Fruit fly (Drosophila melanogaster) whole organism, prepupa: ENCODE data around the gene RpL17.

ENCODE experiments used
- Blimp-1 ChIP-seq: fragments of 200-800 bp; sonication (Bioruptor generic); optimal IDR thresholded peaks from 3 replicates; lab custom pipeline; 2017; ENCODE audit warnings: missing biosample characterization, missing genetic modification characterization, mild to moderate bottlenecking, moderate library complexity, missing genetic modification reagents
- CG10669 ChIP-seq: fragments of 200-800 bp; sonication (Bioruptor generic); optimal IDR thresholded peaks from 3 replicates; lab custom pipeline; 2018; ENCODE audit warnings: missing biosample characterization, mild to moderate bottlenecking, missing genetic modification characterization, moderate library complexity
- CG11294 ChIP-seq: fragments of 200-800 bp; sonication (Bioruptor generic); IDR thresholded peaks from 2 replicates; pipeline ENCODE4 v1.3.6; 2022; ENCODE audit warnings: missing biosample characterization, missing genetic modification characterization
- CG11762 ChIP-seq: fragments of 200-800 bp; sonication (Bioruptor generic); optimal IDR thresholded peaks from 3 replicates; lab custom pipeline; 2016; ENCODE audit warnings: missing biosample characterization, missing genetic modification characterization; ENCODE audit not compliant: insufficient read depth
- CG11902 ChIP-seq: fragments of 200-800 bp; sonication (Bioruptor generic); optimal IDR thresholded peaks from 3 replicates; lab custom pipeline; 2016; ENCODE audit warnings: missing biosample characterization, missing genetic modification characterization
- CG15336 ChIP-seq: fragments of 200-800 bp; sonication (Bioruptor generic); IDR thresholded peaks from 2 replicates; pipeline ENCODE4 v1.3.6; 2022; ENCODE audit warnings: missing biosample characterization, missing genetic modification characterization
- CG1621 ChIP-seq: fragments of 200-800 bp; sonication (Bioruptor generic); optimal IDR thresholded peaks from 3 replicates; lab custom pipeline; 2018; ENCODE audit warnings: missing biosample characterization, mild to moderate bottlenecking, missing genetic modification characterization
- CG16779 ChIP-seq: fragments of 200-800 bp; sonication (Bioruptor generic); optimal IDR thresholded peaks from 3 replicates; lab custom pipeline; 2017; ENCODE audit warnings: missing biosample characterization, mild to moderate bottlenecking, missing genetic modification characterization
- CG3032 ChIP-seq: fragments of 200-800 bp; optimal IDR thresholded peaks from 2 replicates; lab custom pipeline; 2019; ENCODE audit warnings: missing biosample characterization, mild to moderate bottlenecking, missing genetic modification characterization, moderate library complexity
- CG31627 ChIP-seq: fragments of 200-800 bp; sonication (Bioruptor generic); optimal IDR thresholded peaks from 3 replicates; lab custom pipeline; 2016; ENCODE audit warnings: missing biosample characterization, missing genetic modification characterization
- CG3919 ChIP-seq: fragments of 200-800 bp; sonication (Bioruptor generic); optimal IDR thresholded peaks from 3 replicates; lab custom pipeline; 2016; ENCODE audit warnings: missing biosample characterization, missing genetic modification characterization
- CG6163 ChIP-seq: fragments of 200-800 bp; sonication (Bioruptor generic); IDR thresholded peaks from 3 replicates; pipeline ENCODE4 v1.3.6; 2022; ENCODE audit warnings: missing biosample characterization, missing genetic modification characterization
- CG6276 ChIP-seq: fragments of 200-800 bp; sonication (Bioruptor generic); optimal IDR thresholded peaks from 2 replicates; lab custom pipeline; 2017; ENCODE audit warnings: missing biosample characterization, mild to moderate bottlenecking, missing genetic modification characterization
- CG6808 ChIP-seq: fragments of 200-800 bp; sonication (Bioruptor generic); optimal IDR thresholded peaks from 3 replicates; lab custom pipeline; 2017; ENCODE audit warnings: missing biosample characterization, missing genetic modification characterization, mild to moderate bottlenecking, moderate library complexity, missing genetic modification reagents
- CG6854 ChIP-seq: fragments of 200-800 bp; sonication (Bioruptor generic); optimal IDR thresholded peaks from 2 replicates; lab custom pipeline; 2017; ENCODE audit warnings: missing biosample characterization, mild to moderate bottlenecking, missing genetic modification characterization
- CG7368 ChIP-seq: fragments of 200-800 bp; sonication (Bioruptor generic); optimal IDR thresholded peaks from 3 replicates; lab custom pipeline; 2016; ENCODE audit warnings: missing biosample characterization, missing genetic modification characterization
- CG8119 ChIP-seq: fragments of 200-800 bp; sonication (Bioruptor generic); IDR thresholded peaks from 3 replicates; pipeline ENCODE4 v1.3.6; 2022; ENCODE audit warnings: missing biosample characterization, missing genetic modification characterization
- CG8319 ChIP-seq: fragments of 200-800 bp; sonication (Bioruptor generic); optimal IDR thresholded peaks from 3 replicates; lab custom pipeline; 2016; ENCODE audit warnings: missing biosample characterization, missing genetic modification characterization
- Eip75B ChIP-seq: fragments of 200-800 bp; sonication (Bioruptor generic); optimal IDR thresholded peaks from 3 replicates; lab custom pipeline; 2016; ENCODE audit warnings: missing biosample characterization, missing genetic modification characterization
- Eip78C ChIP-seq: fragments of 200-800 bp; sonication (Bioruptor generic); peaks from one replicate; lab custom pipeline; 2016; ENCODE audit warnings: missing biosample characterization, missing genetic modification characterization
- Eip93F ChIP-seq: fragments of 200-800 bp; sonication (Bioruptor generic); optimal IDR thresholded peaks from 2 replicates; lab custom pipeline; 2016; ENCODE audit warnings: missing biosample characterization, mild to moderate bottlenecking, missing genetic modification characterization
- Ets21C ChIP-seq: fragments of 200-800 bp; sonication (Bioruptor generic); optimal IDR thresholded peaks from 3 replicates; lab custom pipeline; 2016; ENCODE audit warnings: missing biosample characterization, missing genetic modification characterization
- Ets96B ChIP-seq: fragments of 200-800 bp; optimal IDR thresholded peaks from 2 replicates; lab custom pipeline; 2019; ENCODE audit warnings: missing biosample characterization, mild to moderate bottlenecking, missing genetic modification characterization, moderate library complexity
- Gug ChIP-seq: fragments of 200-800 bp; sonication (Bioruptor generic); IDR thresholded peaks from 2 replicates; pipeline ENCODE4 v1.3.6; 2022; ENCODE audit warnings: missing biosample characterization, missing genetic modification characterization
- Hr4 ChIP-seq: fragments of 200-800 bp; sonication (Bioruptor generic); optimal IDR thresholded peaks from 3 replicates; lab custom pipeline; 2016; ENCODE audit warnings: missing biosample characterization, missing genetic modification characterization
- Lpt ChIP-seq: fragments of 200-800 bp; sonication (Bioruptor generic); optimal IDR thresholded peaks from 3 replicates; lab custom pipeline; 2016; ENCODE audit warnings: missing biosample characterization, missing genetic modification characterization
- Met ChIP-seq: fragments of 200-800 bp; sonication (Bioruptor generic); optimal IDR thresholded peaks from 3 replicates; lab custom pipeline; 2016; ENCODE audit warnings: missing biosample characterization, missing genetic modification characterization
- Sox102F ChIP-seq: fragments of 200-800 bp; sonication (Bioruptor generic); optimal IDR thresholded peaks from 2 replicates; lab custom pipeline; 2016; ENCODE audit warnings: missing biosample characterization, mild to moderate bottlenecking, missing genetic modification characterization
- Sox14 ChIP-seq: fragments of 200-800 bp; sonication (Bioruptor generic); optimal IDR thresholded peaks from 3 replicates; lab custom pipeline; 2016; ENCODE audit warnings: missing biosample characterization, missing genetic modification characterization
- Sox15 ChIP-seq: fragments of 200-800 bp; sonication (Bioruptor generic); optimal IDR thresholded peaks from 3 replicates; lab custom pipeline; 2016; ENCODE audit warnings: missing biosample characterization, missing genetic modification characterization
- achi ChIP-seq: fragments of 200-800 bp; sonication (Bioruptor generic); optimal IDR thresholded peaks from 3 replicates; lab custom pipeline; 2016; ENCODE audit warnings: missing biosample characterization, missing genetic modification characterization
- acj6 ChIP-seq: fragments of 200-800 bp; sonication (Bioruptor generic); optimal IDR thresholded peaks from 3 replicates; lab custom pipeline; 2016; ENCODE audit warnings: missing biosample characterization, missing genetic modification characterization
- cyc ChIP-seq: fragments of 200-800 bp; sonication (Bioruptor generic); optimal IDR thresholded peaks from 3 replicates; lab custom pipeline; 2016; ENCODE audit warnings: missing biosample characterization, missing genetic modification characterization
- dac ChIP-seq: fragments of 200-800 bp; sonication (Bioruptor generic); optimal IDR thresholded peaks from 2 replicates; lab custom pipeline; 2017; ENCODE audit warnings: missing biosample characterization, mild to moderate bottlenecking, missing genetic modification characterization
- dsx ChIP-seq: fragments of 200-800 bp; optimal IDR thresholded peaks from 3 replicates; lab custom pipeline; 2019; ENCODE audit warnings: missing biosample characterization, mild to moderate bottlenecking, missing genetic modification characterization, moderate library complexity; ENCODE audit not compliant: poor library complexity, severe bottlenecking
- eg ChIP-seq: fragments of 200-800 bp; sonication (Bioruptor generic); IDR thresholded peaks from 3 replicates; pipeline ENCODE4 v1.3.6; 2022; ENCODE audit warnings: missing biosample characterization, missing genetic modification characterization
- esn ChIP-seq: fragments of 200-800 bp; sonication (Bioruptor generic); optimal IDR thresholded peaks from 2 replicates; lab custom pipeline; 2016; ENCODE audit warnings: missing biosample characterization, mild to moderate bottlenecking, missing genetic modification characterization, moderate library complexity
- fd59A ChIP-seq: fragments of 200-800 bp; sonication (Bioruptor generic); optimal IDR thresholded peaks from 2 replicates; lab custom pipeline; 2017; ENCODE audit warnings: missing biosample characterization, mild to moderate bottlenecking, missing genetic modification characterization, missing genetic modification reagents
- fd85E ChIP-seq: fragments of 200-800 bp; sonication (Bioruptor generic); optimal IDR thresholded peaks from 3 replicates; lab custom pipeline; 2016; ENCODE audit warnings: missing biosample characterization, missing genetic modification characterization
- fkh ChIP-seq: fragments of 200-800 bp; sonication (Bioruptor generic); optimal IDR thresholded peaks from 3 replicates; lab custom pipeline; 2017; ENCODE audit warnings: missing biosample characterization, mild to moderate bottlenecking, missing genetic modification characterization, moderate library complexity
- lz ChIP-seq: fragments of 200-800 bp; sonication (Bioruptor generic); optimal IDR thresholded peaks from 3 replicates; lab custom pipeline; 2016; ENCODE audit warnings: missing biosample characterization, missing genetic modification characterization
- net ChIP-seq: fragments of 200-800 bp; sonication (Bioruptor generic); optimal IDR thresholded peaks from 3 replicates; lab custom pipeline; 2016; ENCODE audit warnings: missing biosample characterization, missing genetic modification characterization
- pdm3 ChIP-seq: fragments of 200-800 bp; sonication (Bioruptor generic); optimal IDR thresholded peaks from 3 replicates; lab custom pipeline; 2016; ENCODE audit warnings: missing biosample characterization, missing genetic modification characterization
- salr ChIP-seq, 2 experiments: fragments of 200-800 bp; sonication (Bioruptor generic); optimal IDR thresholded peaks; 3 replicates each; lab custom pipeline; 2016 to 2018; ENCODE audit warnings: missing biosample characterization in 2 of 2, missing genetic modification characterization in 2 of 2, mild to moderate bottlenecking in 1 of 2
- svp ChIP-seq: fragments of 200-800 bp; sonication (Bioruptor generic); peaks from one replicate; lab custom pipeline; 2016; ENCODE audit warnings: missing biosample characterization, missing genetic modification characterization
- topi ChIP-seq: fragments of 200-800 bp; sonication (Bioruptor generic); optimal IDR thresholded peaks from 3 replicates; lab custom pipeline; 2016; ENCODE audit warnings: missing biosample characterization, missing genetic modification characterization
- vri ChIP-seq: fragments of 200-800 bp; sonication (Bioruptor generic); optimal IDR thresholded peaks from 3 replicates; lab custom pipeline; 2016; ENCODE audit warnings: missing biosample characterization, mild to moderate bottlenecking, missing genetic modification characterization

Gene RpL17

dm6 chrX:6791531-6791930, 47.5 kb upstream of the RpL17 start (continued):
- TF ChIP-seq Sox15 (GFP tag; lab: Kevin White, UChicago) (peak; percentile 38), CG16779 (peak; percentile 47), CG8119 (GFP tag; lab: Robert Waterston, UW) (peak; percentile 92), vri (GFP tag; lab: Kevin White, UChicago) (peak; percentile 57), CG3919 (GFP tag; lab: Kevin White, UChicago) (peak; percentile 74), eg (peak; percentile 93), CG6808 (GFP tag; lab: Kevin White, UChicago) (no peak), esn (peak; percentile 77), Met (GFP tag; lab: Kevin White, UChicago) (no peak), cyc (peak; percentile 75), topi (peak; percentile 77), Ets96B (tag; lab: Kevin White, UChicago) (peak; percentile 38), Eip93F (GFP tag; lab: Kevin White, UChicago) (peak; percentile 73), CG11762 (GFP tag; lab: Kevin White, UChicago) (peak; percentile 49), fd85E (GFP tag; lab: Kevin White, UChicago) (no peak), dac (peak; percentile 87), fkh (no peak), fd59A (GFP tag; lab: Kevin White, UChicago) (no peak), CG1621 (peak; percentile 31), CG3032 (peak; percentile 8), CG11902 (GFP tag; lab: Kevin White, UChicago) (peak; percentile 33)

DNA sequence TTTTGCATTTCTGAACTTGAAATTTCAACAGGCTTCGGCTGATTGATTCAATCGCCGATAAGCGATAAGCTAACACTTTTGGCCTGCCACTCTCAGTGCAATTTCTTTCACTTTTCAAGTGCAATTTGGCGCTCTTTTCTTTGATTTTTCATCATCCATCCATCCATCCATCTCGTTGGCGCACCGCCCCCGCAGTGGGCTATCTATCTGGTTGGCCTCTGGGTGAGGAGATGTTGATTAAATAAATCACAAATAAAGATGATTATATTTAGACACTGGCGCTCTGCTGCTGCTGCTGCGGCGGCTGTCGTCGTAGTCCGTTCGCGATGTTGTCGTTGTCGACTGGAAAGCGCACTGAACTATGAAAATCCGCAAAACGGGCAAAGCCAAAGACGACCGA, 46.9 kb upstream of the RpL17 start:
- TF ChIP-seq CG7368: no peak
- no peak for TF ChIP-seq CG11294 (GFP tag; lab: Robert Waterston, UW)
- TF ChIP-seq Lpt (GFP tag; lab: Kevin White, UChicago): no peak
- no peak for TF ChIP-seq CG6854
- TF ChIP-seq CG8319 (GFP tag; lab: Kevin White, UChicago): no peak
- no peak for TF ChIP-seq pdm3 (GFP tag; lab: Kevin White, UChicago)
- TF ChIP-seq CG16779: no peak
- peak; percentile 97 for TF ChIP-seq svp (GFP tag; lab: Kevin White, UChicago)
- TF ChIP-seq Eip78C: peak; percentile 37
- TF ChIP-seq net (GFP tag; lab: Kevin White, UChicago): no peak
- TF ChIP-seq CG10669 (GFP tag; lab: Kevin White, UChicago): no peak
- no peak for TF ChIP-seq Sox14 (GFP tag; lab: Kevin White, UChicago)
- TF ChIP-seq Eip75B: no peak
- no peak for TF ChIP-seq dac
- no peak for TF ChIP-seq salr (GFP tag; optimal IDR thresholded peaks at IDR 0.05; lab: Kevin White, UChicago)
- TF ChIP-seq eg: no peak
- TF ChIP-seq dsx: no peak

dm6 chrX:6779609-6780139, 35.6 kb upstream of the RpL17 start, which contains the start of gene shf:
shf (minus strand) TSS chrX:6779659.
- TF ChIP-seq CG6276 (GFP tag; lab: Kevin White, UChicago): no peak
- TF ChIP-seq Gug (GFP tag; lab: Robert Waterston, UW): no peak
- no peak for TF ChIP-seq acj6 (GFP tag; lab: Kevin White, UChicago)
- TF ChIP-seq CG15336 (GFP tag; lab: Robert Waterston, UW): peak; percentile 35; the same call in 1 of the 2 replicates
- 0 out of 3 replicates have a peak, but pooled peaks have one; percentile 32 for TF ChIP-seq eg
- peak; percentile 37 for TF ChIP-seq topi
- TF ChIP-seq Ets21C: no peak
- TF ChIP-seq dsx: peak; percentile 6
- TF ChIP-seq fd59A (GFP tag; lab: Kevin White, UChicago): peak; percentile 4
- peak; percentile 56 for TF ChIP-seq esn
- peak; percentile 9 for TF ChIP-seq Ets96B (tag; lab: Kevin White, UChicago)
- peak; percentile 21; the same call in 1 of the 3 replicates for TF ChIP-seq CG8119 (GFP tag; lab: Robert Waterston, UW)
- TF ChIP-seq Eip78C: peak; percentile 73
- peak; percentile 18 for TF ChIP-seq Sox102F (GFP tag; lab: Kevin White, UChicago)
- peak; percentile 22 for TF ChIP-seq lz (GFP tag; lab: Kevin White, UChicago)
- TF ChIP-seq CG31627: peak; percentile 3
- TF ChIP-seq CG6163 (GFP tag; lab: Robert Waterston, UW): no peak
- no peak for TF ChIP-seq Blimp-1 (GFP tag; lab: Kevin White, UChicago)
- TF ChIP-seq achi (GFP tag; lab: Kevin White, UChicago): peak; percentile 39
- no peak for TF ChIP-seq Lpt (GFP tag; lab: Kevin White, UChicago)
- peak; percentile 20 for TF ChIP-seq CG3032
- TF ChIP-seq CG7368: peak; percentile 12
- peak; percentile 46 for TF ChIP-seq Hr4 (GFP tag; lab: Kevin White, UChicago)
